Worm (Caenorhabditis elegans) whole organism, L3 larva: ENCODE data around the gene algn-13.
A peak's percentile ranks its signal among the peaks of the same experiment; 100 is the strongest.

Experiments
- R02D3.7 ChIP-seq: fragments of 150-350 bp; optimal IDR thresholded peaks from 2 replicates; lab custom pipeline; 2014; ENCODE audit warnings: missing biosample characterization, missing genetic modification characterization
- ceh-82 ChIP-seq: fragments of 150-350 bp; optimal IDR thresholded peaks from 2 replicates; lab custom pipeline; 2014; ENCODE audit warnings: missing biosample characterization, missing genetic modification characterization
- ceh-9 ChIP-seq: sonication (generic microtip); optimal IDR thresholded peaks from 2 replicates; lab custom pipeline; 2018; ENCODE audit warnings: missing biosample characterization, missing genetic modification characterization
- daf-12 ChIP-seq: fragments of 150-350 bp; optimal IDR thresholded peaks from 2 replicates; lab custom pipeline; 2014; ENCODE audit warnings: missing biosample characterization, missing genetic modification reagents, missing genetic modification characterization
- egl-27 ChIP-seq: sonication (generic microtip); optimal IDR thresholded peaks from 4 replicates; lab custom pipeline; 2017; ENCODE audit warnings: missing biosample characterization, missing genetic modification reagents, missing genetic modification characterization
- egl-5 ChIP-seq: fragments of 150-350 bp; optimal IDR thresholded peaks from 2 replicates; lab custom pipeline; 2017; ENCODE audit warnings: missing biosample characterization, missing genetic modification reagents, missing genetic modification characterization, inconsistent platforms
- elt-2 ChIP-seq: sonication (generic microtip); optimal IDR thresholded peaks from 2 replicates; lab custom pipeline; 2016; ENCODE audit warnings: missing genetic modification reagents, mild to moderate bottlenecking, missing genetic modification characterization, missing compliant biosample characterization
- elt-3 ChIP-seq, 3 experiments: fragments of 150-350 bp in 1 of 3; sonication (generic microtip) in 2 of 3; optimal IDR thresholded peaks; 2 replicates in 2 of 3; 4 replicates in 1 of 3; lab custom pipeline; 2014 to 2017; ENCODE audit warnings: missing biosample characterization in 3 of 3, missing genetic modification characterization in 3 of 3
- eor-1 ChIP-seq, 2 experiments: fragments of 150-350 bp; optimal IDR thresholded peaks; 2 replicates each; lab custom pipeline; 2014 to 2018; ENCODE audit warnings: missing biosample characterization in 2 of 2, missing genetic modification characterization in 2 of 2
- fkh-10 ChIP-seq: sonication (generic microtip); optimal IDR thresholded peaks from 2 replicates; lab custom pipeline; 2017; ENCODE audit warnings: missing biosample characterization, missing genetic modification reagents, missing genetic modification characterization
- fkh-2 ChIP-seq: fragments of 150-350 bp; optimal IDR thresholded peaks from 2 replicates; lab custom pipeline; 2014; ENCODE audit warnings: missing biosample characterization, missing genetic modification reagents, missing genetic modification characterization
- fos-1 ChIP-seq: fragments of 150-350 bp; optimal IDR thresholded peaks from 2 replicates; lab custom pipeline; 2014; ENCODE audit warnings: missing biosample characterization, missing genetic modification characterization
- hmg-11 ChIP-seq: sonication (generic microtip); optimal IDR thresholded peaks from 2 replicates; lab custom pipeline; 2016; ENCODE audit warnings: missing genetic modification characterization, missing compliant biosample characterization
- jun-1 ChIP-seq: fragments of 150-350 bp; optimal IDR thresholded peaks from 2 replicates; lab custom pipeline; 2014; ENCODE audit warnings: missing biosample characterization, missing genetic modification reagents, missing genetic modification characterization
- lin-15B ChIP-seq: fragments of 150-350 bp; optimal IDR thresholded peaks from 2 replicates; lab custom pipeline; 2014; ENCODE audit warnings: missing biosample characterization, missing genetic modification characterization
- lin-39 ChIP-seq: fragments of 150-350 bp; optimal IDR thresholded peaks from 2 replicates; lab custom pipeline; 2018; ENCODE audit warnings: missing biosample characterization, missing genetic modification reagents, missing genetic modification characterization
- mdl-1 ChIP-seq: fragments of 150-350 bp; optimal IDR thresholded peaks from 2 replicates; lab custom pipeline; 2014; ENCODE audit warnings: missing biosample characterization, missing genetic modification characterization
- nhr-11 ChIP-seq: fragments of 150-350 bp; optimal IDR thresholded peaks from 2 replicates; lab custom pipeline; 2014; ENCODE audit warnings: missing biosample characterization, missing genetic modification characterization
- nhr-12 ChIP-seq: fragments of 150-350 bp; optimal IDR thresholded peaks from 2 replicates; lab custom pipeline; 2014; ENCODE audit warnings: missing biosample characterization, missing genetic modification characterization
- nhr-23 ChIP-seq: fragments of 150-350 bp; optimal IDR thresholded peaks from 2 replicates; lab custom pipeline; 2014; ENCODE audit warnings: missing biosample characterization, missing genetic modification reagents, missing genetic modification characterization
- nhr-237 ChIP-seq: fragments of 150-350 bp; optimal IDR thresholded peaks from 2 replicates; lab custom pipeline; 2014; ENCODE audit warnings: missing biosample characterization, missing genetic modification characterization
- nhr-25 ChIP-seq: sonication (generic microtip); optimal IDR thresholded peaks from 2 replicates; lab custom pipeline; 2017; ENCODE audit warnings: missing biosample characterization, missing genetic modification characterization
- nhr-28 ChIP-seq: fragments of 150-350 bp; optimal IDR thresholded peaks from 2 replicates; lab custom pipeline; 2014; ENCODE audit warnings: missing biosample characterization, missing genetic modification characterization
- nhr-43 ChIP-seq: sonication (generic microtip); optimal IDR thresholded peaks from 2 replicates; lab custom pipeline; 2016; ENCODE audit warnings: mild to moderate bottlenecking, missing genetic modification characterization, missing compliant biosample characterization; ENCODE audit not compliant: poor library complexity, severe bottlenecking
- nhr-67 ChIP-seq: fragments of 150-350 bp; optimal IDR thresholded peaks from 2 replicates; lab custom pipeline; 2014; ENCODE audit warnings: missing biosample characterization, missing genetic modification characterization
- nhr-77 ChIP-seq: fragments of 150-350 bp; optimal IDR thresholded peaks from 2 replicates; lab custom pipeline; 2014; ENCODE audit warnings: missing biosample characterization, missing genetic modification characterization
- pha-4 ChIP-seq: fragments of 150-350 bp; optimal IDR thresholded peaks from 2 replicates; lab custom pipeline; 2014; ENCODE audit warnings: missing biosample characterization, missing genetic modification reagents, missing genetic modification characterization
- pqm-1 ChIP-seq: fragments of 150-350 bp; optimal IDR thresholded peaks from 2 replicates; lab custom pipeline; 2017; ENCODE audit warnings: missing biosample characterization, missing genetic modification characterization, inconsistent platforms
- sea-2 ChIP-seq: fragments of 150-350 bp; sonication (generic microtip); optimal IDR thresholded peaks from 4 replicates; lab custom pipeline; 2014; ENCODE audit warnings: missing biosample characterization, missing genetic modification reagents, missing genetic modification characterization
- skn-1 ChIP-seq: fragments of 150-350 bp; optimal IDR thresholded peaks from 2 replicates; lab custom pipeline; 2014; ENCODE audit warnings: missing biosample characterization, missing genetic modification characterization
- snpc-4 ChIP-seq: fragments of 150-350 bp; optimal IDR thresholded peaks from 2 replicates; lab custom pipeline; 2014; ENCODE audit warnings: missing biosample characterization, missing genetic modification characterization
- unc-39 ChIP-seq: sonication (generic microtip); optimal IDR thresholded peaks from 4 replicates; lab custom pipeline; 2017; ENCODE audit warnings: missing biosample characterization, missing genetic modification characterization
- unc-62 ChIP-seq: fragments of 150-350 bp; sonication (generic microtip); optimal IDR thresholded peaks from 4 replicates; lab custom pipeline; 2014; ENCODE audit warnings: missing biosample characterization, missing genetic modification reagents, missing genetic modification characterization
- zag-1 ChIP-seq: fragments of 150-350 bp; optimal IDR thresholded peaks from 2 replicates; lab custom pipeline; 2014; ENCODE audit warnings: missing biosample characterization, missing genetic modification characterization
- ztf-4 ChIP-seq: fragments of 150-350 bp; optimal IDR thresholded peaks from 2 replicates; lab custom pipeline; 2014; ENCODE audit warnings: missing biosample characterization, missing genetic modification characterization

algn-13 gene

ce11 chrV:13936850-13937249 is 24.9 kb downstream of the algn-13 start, which contains the start of gene srw-145:
Gene srw-145, plus strand, starts transcription at chrV:13937150.
- TF ChIP-seq hmg-11 (tag; lab: Kevin White, UChicago) (no peak), nhr-11 (tag; lab: Kevin White, UChicago) (peak; percentile 62)

ce11 chrV:13936052-13936451 is 25.7 kb downstream of the algn-13 start:
- TF ChIP-seq nhr-43 (peak; percentile 49), fkh-2 (tag; lab: Kevin White, UChicago) (no peak), nhr-12 (tag; lab: Kevin White, UChicago) (no peak), ceh-82 (tag; lab: Kevin White, UChicago) (no peak), elt-3 (tag; optimal IDR thresholded peaks at IDR 0.05; lab: Kevin White, UChicago) (peak in 1 of 3 experiments; percentile 27), mdl-1 (no peak), nhr-23 (tag; lab: Kevin White, UChicago) (peak; percentile 29), nhr-25 (tag; lab: Kevin White, UChicago) (peak; percentile 16), nhr-28 (tag; lab: Kevin White, UChicago) (no peak)

ce11 chrV:13935423-13935822 is 26.4 kb downstream of the algn-13 start:
- TF ChIP-seq pha-4 (tag; lab: Kevin White, UChicago), result no peak
- TF ChIP-seq ztf-4 (tag; lab: Kevin White, UChicago), result no peak
- no peak for TF ChIP-seq fkh-10
- TF ChIP-seq R02D3.7, result no peak
- no peak for TF ChIP-seq eor-1 (tag; optimal IDR thresholded peaks at IDR 0.05; lab: Kevin White, UChicago)
- peak in 1 of 3 experiments; percentile 42 for TF ChIP-seq elt-3 (tag; optimal IDR thresholded peaks at IDR 0.05; lab: Kevin White, UChicago)
- no peak for TF ChIP-seq zag-1 (tag; lab: Kevin White, UChicago)

- no peak for TF ChIP-seq unc-39 (tag; lab: Kevin White, UChicago)
- TF ChIP-seq nhr-67 (tag; lab: Kevin White, UChicago), result no peak
- TF ChIP-seq lin-39 (tag; lab: Kevin White, UChicago), result no peak
- TF ChIP-seq lin-15B (tag; lab: Kevin White, UChicago), result no peak
- TF ChIP-seq egl-27, result no peak
- no peak for TF ChIP-seq snpc-4 (tag; lab: Kevin White, UChicago)
- TF ChIP-seq ceh-9 (tag; lab: Kevin White, UChicago), result no peak
- TF ChIP-seq ceh-82 (tag; lab: Kevin White, UChicago), result no peak
- no peak for TF ChIP-seq jun-1 (tag; lab: Kevin White, UChicago)
- no peak for TF ChIP-seq egl-5 (tag; lab: Kevin White, UChicago)
- no peak for TF ChIP-seq daf-12 (tag; lab: Kevin White, UChicago)
- TF ChIP-seq nhr-11 (tag; lab: Kevin White, UChicago), result no peak
- no peak for TF ChIP-seq pha-4 (tag; lab: Kevin White, UChicago)
- no peak for TF ChIP-seq unc-62 (GFP tag; lab: Kevin White, UChicago)
- TF ChIP-seq hmg-11 (tag; lab: Kevin White, UChicago), result no peak
- no peak for TF ChIP-seq sea-2 (GFP tag; lab: Kevin White, UChicago)
- TF ChIP-seq elt-2 (tag; lab: Kevin White, UChicago), result no peak
- TF ChIP-seq pqm-1 (tag; lab: Kevin White, UChicago), result no peak
- TF ChIP-seq nhr-28 (tag; lab: Kevin White, UChicago), result no peak
- TF ChIP-seq ztf-4 (tag; lab: Kevin White, UChicago), result no peak
Observed at ce11 chrV:13934545-13934944, 27.2 kb downstream of the algn-13 start, which contains the start of gene R10D12.1. Gene R10D12.1, minus strand, starts transcription at chrV:13934645.

- TF ChIP-seq unc-62 (GFP tag; lab: Kevin White, UChicago), result no peak
- no peak for TF ChIP-seq nhr-12 (tag; lab: Kevin White, UChicago)
- TF ChIP-seq skn-1 (tag; lab: Kevin White, UChicago), result no peak
- no peak for TF ChIP-seq R02D3.7
- no peak for TF ChIP-seq jun-1 (tag; lab: Kevin White, UChicago)
- no peak for TF ChIP-seq nhr-77 (tag; lab: Kevin White, UChicago)
- no peak for TF ChIP-seq unc-39 (tag; lab: Kevin White, UChicago)
- no peak for TF ChIP-seq eor-1 (tag; optimal IDR thresholded peaks at IDR 0.05; lab: Kevin White, UChicago)
- TF ChIP-seq fos-1 (tag; lab: Kevin White, UChicago), result no peak
- TF ChIP-seq snpc-4 (tag; lab: Kevin White, UChicago), result no peak
- TF ChIP-seq nhr-237 (tag; lab: Kevin White, UChicago), result no peak
- no peak for TF ChIP-seq nhr-28 (tag; lab: Kevin White, UChicago)
- TF ChIP-seq zag-1 (tag; lab: Kevin White, UChicago), result no peak
- TF ChIP-seq daf-12 (tag; lab: Kevin White, UChicago), result no peak
- TF ChIP-seq egl-27, result no peak
- TF ChIP-seq nhr-67 (tag; lab: Kevin White, UChicago), result no peak
Observed at ce11 chrV:13931952-13932351, 29.8 kb downstream of the algn-13 start.
